Worm (Caenorhabditis elegans) whole organism, L3 larva: ENCODE measurements around the gene ant-1.4.

Experiments
- ZK546.5 ChIP-seq: sonication (generic microtip); optimal IDR thresholded peaks from 2 replicates; lab custom pipeline; 2017; ENCODE audit warnings: missing biosample characterization, missing genetic modification characterization
- aly-2 ChIP-seq: fragments of 150-350 bp; optimal IDR thresholded peaks from 2 replicates; lab custom pipeline; 2014; ENCODE audit warnings: missing biosample characterization, missing genetic modification characterization
- ama-1 ChIP-seq: fragments of 150-350 bp; optimal IDR thresholded peaks from 2 replicates; lab custom pipeline; 2018
- ceh-16 ChIP-seq: sonication (generic microtip); optimal IDR thresholded peaks from 2 replicates; lab custom pipeline; 2017; ENCODE audit warnings: missing biosample characterization, missing genetic modification characterization
- ceh-28 ChIP-seq: fragments of 150-350 bp; optimal IDR thresholded peaks from 2 replicates; lab custom pipeline; 2014; ENCODE audit warnings: missing biosample characterization, missing genetic modification reagents, missing genetic modification characterization
- daf-12 ChIP-seq: fragments of 150-350 bp; optimal IDR thresholded peaks from 2 replicates; lab custom pipeline; 2014; ENCODE audit warnings: missing biosample characterization, missing genetic modification reagents, missing genetic modification characterization
- egl-27 ChIP-seq: sonication (generic microtip); optimal IDR thresholded peaks from 4 replicates; lab custom pipeline; 2017; ENCODE audit warnings: missing biosample characterization, missing genetic modification reagents, missing genetic modification characterization
- egl-5 ChIP-seq: fragments of 150-350 bp; optimal IDR thresholded peaks from 2 replicates; lab custom pipeline; 2017; ENCODE audit warnings: missing biosample characterization, missing genetic modification reagents, missing genetic modification characterization, inconsistent platforms
- elt-1 ChIP-seq: fragments of 150-350 bp; optimal IDR thresholded peaks from 2 replicates; lab custom pipeline; 2014; ENCODE audit warnings: missing biosample characterization, missing genetic modification characterization
- elt-2 ChIP-seq: sonication (generic microtip); optimal IDR thresholded peaks from 2 replicates; lab custom pipeline; 2016; ENCODE audit warnings: missing genetic modification reagents, mild to moderate bottlenecking, missing genetic modification characterization, missing compliant biosample characterization
- elt-3 ChIP-seq, 3 experiments: fragments of 150-350 bp in 1 of 3; sonication (generic microtip) in 2 of 3; optimal IDR thresholded peaks; 2 replicates in 2 of 3; 4 replicates in 1 of 3; lab custom pipeline; 2014 to 2017; ENCODE audit warnings: missing biosample characterization in 3 of 3, missing genetic modification characterization in 3 of 3
- fkh-2 ChIP-seq: fragments of 150-350 bp; optimal IDR thresholded peaks from 2 replicates; lab custom pipeline; 2014; ENCODE audit warnings: missing biosample characterization, missing genetic modification reagents, missing genetic modification characterization
- hmg-11 ChIP-seq: sonication (generic microtip); optimal IDR thresholded peaks from 2 replicates; lab custom pipeline; 2016; ENCODE audit warnings: missing genetic modification characterization, missing compliant biosample characterization
- jun-1 ChIP-seq: fragments of 150-350 bp; optimal IDR thresholded peaks from 2 replicates; lab custom pipeline; 2014; ENCODE audit warnings: missing biosample characterization, missing genetic modification reagents, missing genetic modification characterization
- lin-15B ChIP-seq: fragments of 150-350 bp; optimal IDR thresholded peaks from 2 replicates; lab custom pipeline; 2014; ENCODE audit warnings: missing biosample characterization, missing genetic modification characterization
- lin-39 ChIP-seq: fragments of 150-350 bp; optimal IDR thresholded peaks from 2 replicates; lab custom pipeline; 2018; ENCODE audit warnings: missing biosample characterization, missing genetic modification reagents, missing genetic modification characterization
- lsy-12 ChIP-seq: sonication (generic microtip); optimal IDR thresholded peaks from 2 replicates; lab custom pipeline; 2016; ENCODE audit warnings: mild to moderate bottlenecking, missing genetic modification characterization, missing compliant biosample characterization
- mdl-1 ChIP-seq: fragments of 150-350 bp; optimal IDR thresholded peaks from 2 replicates; lab custom pipeline; 2014; ENCODE audit warnings: missing biosample characterization, missing genetic modification characterization
- mml-1 ChIP-seq: fragments of 150-350 bp; sonication (generic microtip); optimal IDR thresholded peaks from 3 replicates; lab custom pipeline; 2014; ENCODE audit warnings: missing biosample characterization, missing genetic modification characterization
- nfya-1 ChIP-seq: sonication (generic microtip); optimal IDR thresholded peaks from 2 replicates; lab custom pipeline; 2017; ENCODE audit warnings: missing genetic modification characterization, mild to moderate bottlenecking, missing compliant biosample characterization, antibody characterized with exemption, moderate library complexity; ENCODE audit not compliant: insufficient read depth
- nhr-11 ChIP-seq: fragments of 150-350 bp; optimal IDR thresholded peaks from 2 replicates; lab custom pipeline; 2014; ENCODE audit warnings: missing biosample characterization, missing genetic modification characterization
- nhr-12 ChIP-seq: fragments of 150-350 bp; optimal IDR thresholded peaks from 2 replicates; lab custom pipeline; 2014; ENCODE audit warnings: missing biosample characterization, missing genetic modification characterization
- nhr-23 ChIP-seq: fragments of 150-350 bp; optimal IDR thresholded peaks from 2 replicates; lab custom pipeline; 2014; ENCODE audit warnings: missing biosample characterization, missing genetic modification reagents, missing genetic modification characterization
- nhr-237 ChIP-seq: fragments of 150-350 bp; optimal IDR thresholded peaks from 2 replicates; lab custom pipeline; 2014; ENCODE audit warnings: missing biosample characterization, missing genetic modification characterization
- nhr-25 ChIP-seq: sonication (generic microtip); optimal IDR thresholded peaks from 2 replicates; lab custom pipeline; 2017; ENCODE audit warnings: missing biosample characterization, missing genetic modification characterization
- nhr-43 ChIP-seq: sonication (generic microtip); optimal IDR thresholded peaks from 2 replicates; lab custom pipeline; 2016; ENCODE audit warnings: mild to moderate bottlenecking, missing genetic modification characterization, missing compliant biosample characterization; ENCODE audit not compliant: poor library complexity, severe bottlenecking
- nhr-67 ChIP-seq: fragments of 150-350 bp; optimal IDR thresholded peaks from 2 replicates; lab custom pipeline; 2014; ENCODE audit warnings: missing biosample characterization, missing genetic modification characterization
- nhr-76 ChIP-seq: fragments of 150-350 bp; sonication (generic microtip); optimal IDR thresholded peaks from 5 replicates; lab custom pipeline; 2014; ENCODE audit warnings: missing biosample characterization, missing genetic modification characterization
- nhr-77 ChIP-seq: fragments of 150-350 bp; optimal IDR thresholded peaks from 2 replicates; lab custom pipeline; 2014; ENCODE audit warnings: missing biosample characterization, missing genetic modification characterization
- pha-4 ChIP-seq: fragments of 150-350 bp; optimal IDR thresholded peaks from 2 replicates; lab custom pipeline; 2014; ENCODE audit warnings: missing biosample characterization, missing genetic modification reagents, missing genetic modification characterization
- pqm-1 ChIP-seq: fragments of 150-350 bp; optimal IDR thresholded peaks from 2 replicates; lab custom pipeline; 2017; ENCODE audit warnings: missing biosample characterization, missing genetic modification characterization, inconsistent platforms
- sea-2 ChIP-seq: fragments of 150-350 bp; sonication (generic microtip); optimal IDR thresholded peaks from 4 replicates; lab custom pipeline; 2014; ENCODE audit warnings: missing biosample characterization, missing genetic modification reagents, missing genetic modification characterization
- skn-1 ChIP-seq: fragments of 150-350 bp; optimal IDR thresholded peaks from 2 replicates; lab custom pipeline; 2014; ENCODE audit warnings: missing biosample characterization, missing genetic modification characterization
- snpc-4 ChIP-seq: fragments of 150-350 bp; optimal IDR thresholded peaks from 2 replicates; lab custom pipeline; 2014; ENCODE audit warnings: missing biosample characterization, missing genetic modification characterization
- tbx-2 ChIP-seq: sonication (generic microtip); optimal IDR thresholded peaks from 2 replicates; lab custom pipeline; 2016; ENCODE audit warnings: mild to moderate bottlenecking, missing genetic modification characterization, missing compliant biosample characterization
- unc-39 ChIP-seq: sonication (generic microtip); optimal IDR thresholded peaks from 4 replicates; lab custom pipeline; 2017; ENCODE audit warnings: missing biosample characterization, missing genetic modification characterization
- unc-62 ChIP-seq: fragments of 150-350 bp; sonication (generic microtip); optimal IDR thresholded peaks from 4 replicates; lab custom pipeline; 2014; ENCODE audit warnings: missing biosample characterization, missing genetic modification reagents, missing genetic modification characterization
- zag-1 ChIP-seq: fragments of 150-350 bp; optimal IDR thresholded peaks from 2 replicates; lab custom pipeline; 2014; ENCODE audit warnings: missing biosample characterization, missing genetic modification characterization
- ztf-4 ChIP-seq: fragments of 150-350 bp; optimal IDR thresholded peaks from 2 replicates; lab custom pipeline; 2014; ENCODE audit warnings: missing biosample characterization, missing genetic modification characterization

The ant-1.4 gene

DNA sequence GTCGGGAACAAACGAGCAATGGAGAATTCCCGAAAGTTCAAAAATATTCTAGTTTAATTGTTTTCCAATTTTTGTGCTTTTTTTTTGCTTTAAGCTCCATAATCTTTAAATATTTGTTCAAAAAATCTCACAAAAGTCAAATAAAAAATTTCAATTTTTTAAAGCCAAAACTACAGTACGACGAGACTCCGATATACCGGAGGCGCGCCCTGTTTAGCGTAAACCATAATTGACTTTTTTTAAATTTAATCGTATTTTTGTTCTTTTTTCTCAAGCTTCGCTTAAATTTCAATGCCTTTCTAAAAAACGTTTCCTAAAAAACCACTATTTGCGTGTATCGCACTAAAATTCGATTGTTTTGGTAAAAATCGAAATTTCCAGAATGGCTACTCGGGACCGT lies 3.2 kb downstream of the ant-1.4 start, which contains the start of gene syx-4:
TSS of gene syx-4 (plus strand) at position 382 of the 400 bp plus-strand sequence.
- TF ChIP-seq nhr-11 (no peak), nhr-237 (tag; lab: Kevin White, UChicago) (no peak), tbx-2 (no peak), nfya-1 (tag; lab: Kevin White, UChicago) (no peak), egl-27 (tag; lab: Kevin White, UChicago) (no peak), ztf-4 (no peak), pqm-1 (tag; lab: Kevin White, UChicago) (no peak), ceh-16 (tag; lab: Kevin White, UChicago) (no peak), nhr-12 (tag; lab: Kevin White, UChicago) (no peak), zag-1 (tag; lab: Kevin White, UChicago) (no peak), elt-1 (tag; lab: Kevin White, UChicago) (no peak), mml-1 (tag; lab: Kevin White, UChicago) (no peak), nhr-76 (no peak), ceh-28 (tag; lab: Kevin White, UChicago) (no peak), elt-3 (tag; optimal IDR thresholded peaks at IDR 0.05; lab: Kevin White, UChicago) (no peak), sea-2 (GFP tag; lab: Kevin White, UChicago) (no peak), skn-1 (tag; lab: Kevin White, UChicago) (no peak)

DNA sequence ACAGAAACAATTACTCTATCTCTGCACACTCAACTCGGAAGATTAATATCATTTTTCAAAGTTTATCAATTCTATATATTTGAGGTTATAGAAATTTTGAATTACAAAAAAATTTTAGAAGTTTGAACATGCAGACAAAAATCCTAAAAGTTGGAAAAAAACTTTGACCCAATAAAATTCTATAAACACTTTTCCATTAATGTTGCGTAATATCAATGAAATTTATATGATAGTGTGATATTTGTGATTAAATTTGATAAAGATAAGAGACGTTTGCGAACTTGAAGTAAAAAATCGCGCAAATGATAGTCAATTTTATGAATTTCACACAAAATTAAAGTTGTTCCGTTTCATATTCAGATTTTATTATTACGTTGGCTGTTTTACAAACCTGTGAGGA lies 6.0 kb downstream of the ant-1.4 start:
- peak; percentile 75 for TF ChIP-seq elt-2
- TF ChIP-seq nhr-23 (tag; lab: Kevin White, UChicago): no peak
- no peak for TF ChIP-seq nhr-77
- TF ChIP-seq ama-1 (lab: Kevin White, UChicago): no peak
- TF ChIP-seq pqm-1 (tag; lab: Kevin White, UChicago): peak; percentile 35
- no peak for TF ChIP-seq elt-1 (tag; lab: Kevin White, UChicago)
- TF ChIP-seq tbx-2: no peak
- no peak for TF ChIP-seq egl-5 (tag; lab: Kevin White, UChicago)
- no peak for TF ChIP-seq ztf-4
- TF ChIP-seq elt-3 (tag; optimal IDR thresholded peaks at IDR 0.05; lab: Kevin White, UChicago): no peak
- TF ChIP-seq snpc-4: no peak
- no peak for TF ChIP-seq lin-15B
- TF ChIP-seq mdl-1 (tag; lab: Kevin White, UChicago): no peak
- no peak for TF ChIP-seq lin-39 (tag; lab: Kevin White, UChicago)
- no peak for TF ChIP-seq nhr-25
- no peak for TF ChIP-seq sea-2 (GFP tag; lab: Kevin White, UChicago)
- TF ChIP-seq unc-62: no peak

DNA sequence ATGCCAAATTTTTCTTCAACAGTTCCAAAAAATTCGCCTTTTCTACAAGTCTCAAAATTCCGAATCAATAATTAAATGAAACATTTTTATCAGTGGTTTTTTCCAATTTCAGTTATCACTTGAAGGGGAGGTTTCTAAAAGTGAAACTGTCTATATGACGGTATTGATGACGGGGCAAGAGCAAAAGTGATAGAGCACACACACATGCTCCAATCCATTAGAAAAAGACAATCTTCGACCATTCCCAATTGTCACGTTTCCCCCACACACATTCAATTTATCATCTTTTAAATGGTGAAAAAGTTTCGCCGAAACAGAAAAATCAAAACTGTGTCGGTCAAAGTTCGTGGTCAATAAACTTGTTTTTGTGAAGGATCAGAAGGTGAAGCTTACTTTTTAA lies 6.9 kb downstream of the ant-1.4 start:
- TF ChIP-seq ceh-28 (tag; lab: Kevin White, UChicago) (no peak), elt-2 (peak; percentile 97), pha-4 (tag; lab: Kevin White, UChicago) (peak; percentile 33), fkh-2 (tag; lab: Kevin White, UChicago) (no peak), jun-1 (peak; percentile 59), unc-39 (tag; lab: Kevin White, UChicago) (no peak), pqm-1 (tag; lab: Kevin White, UChicago) (peak; percentile 85)

DNA sequence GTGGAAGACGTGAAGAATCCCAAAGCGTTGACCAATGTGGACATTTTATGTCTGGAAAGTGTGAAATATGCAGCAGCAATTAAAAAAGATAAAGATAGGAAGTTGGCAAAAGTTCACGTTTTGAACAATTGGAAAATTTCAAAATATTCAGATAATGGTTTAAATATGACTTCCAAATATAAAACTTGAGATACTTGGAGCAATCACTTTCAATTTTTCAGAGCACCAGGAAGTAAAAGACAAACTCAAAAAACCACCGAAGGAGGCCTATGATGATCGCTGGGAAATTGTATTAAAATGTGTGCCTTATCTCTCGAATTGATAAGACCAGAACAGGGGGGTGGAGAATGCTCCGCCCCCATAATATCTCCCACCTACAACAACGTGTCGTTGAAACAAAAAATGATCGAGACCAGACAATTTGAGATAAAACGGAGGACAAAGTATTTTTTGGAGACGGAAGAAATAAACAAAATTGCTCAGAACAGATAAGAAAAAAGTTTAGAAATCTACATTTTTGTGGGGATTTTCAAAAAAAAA lies 8.3 kb downstream of the ant-1.4 start, which contains the start of gene eppl-1:
TSS of gene eppl-1 (minus strand) at position 51 of the 540 bp plus-strand sequence.
- peak; percentile 96 for TF ChIP-seq elt-2
- TF ChIP-seq nhr-43 (tag; lab: Kevin White, UChicago): no peak

DNA sequence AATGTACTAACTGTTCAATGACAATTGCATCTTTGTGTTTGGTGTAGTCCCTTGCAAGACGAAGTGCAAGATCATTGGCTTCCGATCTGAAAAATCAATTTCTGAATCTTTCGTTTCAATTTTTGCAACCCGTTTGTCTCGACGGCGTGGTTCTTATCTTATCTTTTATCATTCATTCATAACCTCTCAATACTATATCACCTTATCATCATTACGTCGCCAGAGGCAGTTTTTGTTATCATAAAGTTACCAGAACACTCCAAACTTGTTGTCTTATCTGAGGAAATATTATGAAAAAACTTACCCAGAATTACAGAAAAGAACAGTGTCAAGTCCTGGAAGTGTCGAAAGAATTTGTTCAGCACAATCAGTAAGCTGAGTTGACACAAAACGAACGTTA lies 9.6 kb downstream of the ant-1.4 start:
- no peak for TF ChIP-seq nhr-67
- no peak for TF ChIP-seq nhr-237 (tag; lab: Kevin White, UChicago)
- TF ChIP-seq snpc-4: no peak
- no peak for TF ChIP-seq unc-39 (tag; lab: Kevin White, UChicago)
- TF ChIP-seq ztf-4: no peak
- TF ChIP-seq unc-62: no peak
- TF ChIP-seq mml-1 (tag; lab: Kevin White, UChicago): no peak
- TF ChIP-seq nhr-77: no peak
- peak; percentile 68 for TF ChIP-seq pqm-1 (tag; lab: Kevin White, UChicago)
- no peak for TF ChIP-seq ama-1 (lab: Kevin White, UChicago)
- TF ChIP-seq lsy-12 (tag; lab: Kevin White, UChicago): no peak
- no peak for TF ChIP-seq sea-2 (GFP tag; lab: Kevin White, UChicago)
- no peak for TF ChIP-seq nhr-25
- TF ChIP-seq pha-4 (tag; lab: Kevin White, UChicago): peak; percentile 35
- peak; percentile 33 for TF ChIP-seq nhr-23 (tag; lab: Kevin White, UChicago)
- no peak for TF ChIP-seq ceh-16 (tag; lab: Kevin White, UChicago)
- TF ChIP-seq ZK546.5: no peak
- TF ChIP-seq hmg-11 (tag; lab: Kevin White, UChicago): no peak
- TF ChIP-seq skn-1 (tag; lab: Kevin White, UChicago): no peak
- no peak for TF ChIP-seq aly-2
- TF ChIP-seq jun-1: peak; percentile 64
- TF ChIP-seq elt-3 (tag; optimal IDR thresholded peaks at IDR 0.05; lab: Kevin White, UChicago): peak in 2 of 3 experiments; percentile 40 to 88
- TF ChIP-seq daf-12 (tag; lab: Kevin White, UChicago): no peak
- peak; percentile 94 for TF ChIP-seq elt-2
- no peak for TF ChIP-seq ceh-28 (tag; lab: Kevin White, UChicago)
